Worm (Caenorhabditis elegans): ENCODE measurements around the gene Y17D7C.6.

- TF ChIP-seq ceh-45 (GFP tag; IDR thresholded peaks at IDR 0.05), result no peak
- no peak for TF ChIP-seq pqm-1 (tag; optimal IDR thresholded peaks at IDR 0.05)
- no peak for TF ChIP-seq elt-2 (tag; optimal IDR thresholded peaks at IDR 0.05)
- TF ChIP-seq hlh-6 (tag; optimal IDR thresholded peaks at IDR 0.05), result no peak
- TF ChIP-seq hlh-30 (tag; optimal IDR thresholded peaks at IDR 0.05; ENCODE audit: insufficient read depth), result no peak
- TF ChIP-seq C08G9.2 (tag; optimal IDR thresholded peaks at IDR 0.05), result no peak
- TF ChIP-seq T23F11.4 (GFP tag; optimal IDR thresholded peaks at IDR 0.05), result no peak
- no peak for TF ChIP-seq K02D7.2 (tag; optimal IDR thresholded peaks at IDR 0.05)
- TF ChIP-seq ceh-14 (tag; optimal IDR thresholded peaks at IDR 0.05), result no peak
- TF ChIP-seq ceh-24 (tag; optimal IDR thresholded peaks at IDR 0.05), result no peak
- no peak for TF ChIP-seq unc-86 (tag; optimal IDR thresholded peaks at IDR 0.05)
These were observed 45.6 kb upstream of the Y17D7C.6 start, which contains the start of gene Y69H2.3 for ce11 chrV:18664026-18664425.

Measured in whole organism, late embryonic.